Fruit fly (Drosophila melanogaster): ENCODE data around the gene pip.

Gene pip

dm6 chr3L:19338234-19338633 lies 825 bp upstream of the pip start (continued):
- TF ChIP-seq Camta (GFP tag; optimal IDR thresholded peaks at IDR 0.05) (no peak), al (GFP tag; IDR thresholded peaks at IDR 0.05) (no peak), Six4 (GFP tag; optimal IDR thresholded peaks at IDR 0.05) (no peak), mam (GFP tag; optimal IDR thresholded peaks at IDR 0.05) (peak; percentile 34), nerfin-1 (tag; optimal IDR thresholded peaks at IDR 0.05) (no peak), bcd (GFP tag; optimal IDR thresholded peaks at IDR 0.05) (peak; percentile 10), Xrp1 (GFP tag; IDR thresholded peaks at IDR 0.05) (peak; percentile 67), prd (optimal IDR thresholded peaks at IDR 0.05) (no peak), prd (GFP tag; IDR thresholded peaks at IDR 0.05) (peak; percentile 64; the same call in 2 of the 3 replicates), Max (GFP tag; optimal IDR thresholded peaks at IDR 0.05) (no peak), ttk (GFP tag; IDR thresholded peaks at IDR 0.05) (peak; percentile 56), CG12104 (GFP tag; optimal IDR thresholded peaks at IDR 0.05) (no peak), CG11247 (GFP tag; IDR thresholded peaks at IDR 0.05) (peak; percentile 31; the same call in 1 of the 2 replicates), CG10267 (tag; optimal IDR thresholded peaks at IDR 0.05) (peak; percentile 50), oc (tag; optimal IDR thresholded peaks at IDR 0.05) (no peak), CG17802 (tag; optimal IDR thresholded peaks at IDR 0.05) (no peak), CG17359 (tag; optimal IDR thresholded peaks at IDR 0.05) (peak; percentile 62), inv (GFP tag; IDR thresholded peaks at IDR 0.05; ENCODE audit: partially characterized antibody) (no peak), Hey (tag; optimal IDR thresholded peaks at IDR 0.05) (no peak), Hr39 (optimal IDR thresholded peaks at IDR 0.05) (no peak), lab (GFP tag; optimal IDR thresholded peaks at IDR 0.05) (peak; percentile 27), sob (GFP tag; IDR thresholded peaks at IDR 0.05) (no peak), CrebB (tag; optimal IDR thresholded peaks at IDR 0.05) (no peak), pnt (GFP tag; optimal IDR thresholded peaks at IDR 0.05) (no peak), kay (GFP tag; optimal IDR thresholded peaks at IDR 0.05) (no peak), CoRest (tag; optimal IDR thresholded peaks at IDR 0.05) (peak; percentile 46), CG42726 (GFP tag; IDR thresholded peaks at IDR 0.05; ENCODE audit: partially characterized antibody) (no peak), CG4820 (GFP tag; optimal IDR thresholded peaks at IDR 0.05) (peak; percentile 30), Doc3 (GFP tag; IDR thresholded peaks at IDR 0.05; ENCODE audit: partially characterized antibody) (no peak), mirr (GFP tag; optimal IDR thresholded peaks at IDR 0.05) (no peak), gcm (GFP tag; optimal IDR thresholded peaks at IDR 0.05) (peak; percentile 18), Usf (GFP tag; optimal IDR thresholded peaks at IDR 0.05) (no peak), eve (GFP tag; optimal IDR thresholded peaks at IDR 0.05) (no peak), CG13775 (GFP tag; optimal IDR thresholded peaks at IDR 0.05) (no peak), zen (tag; optimal IDR thresholded peaks at IDR 0.05) (no peak), CG12769 (tag; optimal IDR thresholded peaks at IDR 0.05) (no peak), gsb (GFP tag; IDR thresholded peaks at IDR 0.05) (no peak), Dbx (GFP tag; IDR thresholded peaks at IDR 0.05) (0 out of 3 replicates have a peak, but pooled peaks have one; percentile 7), az2 (GFP tag; optimal IDR thresholded peaks at IDR 0.05) (peak; percentile 23), Ets65A (GFP tag) (peak; percentile 57), tgo (GFP tag; IDR thresholded peaks at IDR 0.05) (peak; percentile 68), HHEX (GFP tag; optimal IDR thresholded peaks at IDR 0.05) (no peak), CG10147 (GFP tag; optimal IDR thresholded peaks at IDR 0.05) (peak; percentile 48), Elba2 (GFP tag; optimal IDR thresholded peaks at IDR 0.05) (no peak), CG13624 (GFP tag; optimal IDR thresholded peaks at IDR 0.05) (no peak), Asciz (GFP tag; optimal IDR thresholded peaks at IDR 0.05) (peak; percentile 2), stwl (tag; optimal IDR thresholded peaks at IDR 0.05) (no peak), CG17328 (GFP tag; IDR thresholded peaks at IDR 0.05) (peak; percentile 31; the same call in 1 of the 2 replicates), emc (GFP tag; optimal IDR thresholded peaks at IDR 0.05) (no peak), Deaf1 (tag; optimal IDR thresholded peaks at IDR 0.05) (no peak), ERR (GFP tag; optimal IDR thresholded peaks at IDR 0.05) (no peak), CG3847 (GFP tag; IDR thresholded peaks at IDR 0.05) (peak; percentile 31; the same call in 1 of the 2 replicates)
